Worm (Caenorhabditis elegans) whole organism, L1 larva: ENCODE data around the gene ZK643.6.

ENCODE experiments used
- C16A3.4 ChIP-seq: fragments of 150-350 bp; optimal IDR thresholded peaks from 2 replicates; lab custom pipeline; 2014; ENCODE audit warnings: missing biosample characterization, missing genetic modification characterization
- ama-1 ChIP-seq: fragments of 150-350 bp; optimal IDR thresholded peaks from 2 replicates; lab custom pipeline; 2014
- ceh-63 ChIP-seq: fragments of 200-800 bp; sonication (Bioruptor generic); optimal IDR thresholded peaks from 2 replicates; lab custom pipeline; 2018; ENCODE audit warnings: mild to moderate bottlenecking, missing genetic modification characterization, missing compliant biosample characterization
- efl-3 ChIP-seq: fragments of 200-800 bp; sonication (Bioruptor generic); optimal IDR thresholded peaks from 2 replicates; lab custom pipeline; 2018; ENCODE audit warnings: mild to moderate bottlenecking, missing genetic modification characterization, missing compliant biosample characterization
- ets-5 ChIP-seq: fragments of 200-800 bp; sonication (Bioruptor generic); IDR thresholded peaks from 2 replicates; pipeline ENCODE4 v1.3.6; 2022; ENCODE audit warnings: missing genetic modification characterization, missing compliant biosample characterization
- lin-35 ChIP-seq, 2 experiments: fragments of 150-350 bp; optimal IDR thresholded peaks; 2 replicates each; lab custom pipeline; 2014; ENCODE audit warnings: missing biosample characterization in 2 of 2, missing genetic modification characterization in 2 of 2, missing genetic modification reagents in 2 of 2
- mef-2 ChIP-seq: fragments of 150-350 bp; optimal IDR thresholded peaks from 2 replicates; lab custom pipeline; 2014; ENCODE audit warnings: missing biosample characterization, missing genetic modification characterization
- nhr-11 ChIP-seq: fragments of 150-350 bp; optimal IDR thresholded peaks from 2 replicates; lab custom pipeline; 2014; ENCODE audit warnings: missing biosample characterization, missing genetic modification characterization
- nhr-20 ChIP-seq: sonication (generic microtip); optimal IDR thresholded peaks from 2 replicates; lab custom pipeline; 2016; ENCODE audit warnings: mild to moderate bottlenecking, missing genetic modification characterization, missing compliant biosample characterization
- nhr-77 ChIP-seq: fragments of 150-350 bp; optimal IDR thresholded peaks from 2 replicates; lab custom pipeline; 2014; ENCODE audit warnings: missing biosample characterization, missing genetic modification characterization
- pqm-1 ChIP-seq: sonication (generic microtip); optimal IDR thresholded peaks from 3 replicates; lab custom pipeline; 2017; ENCODE audit warnings: missing biosample characterization, missing genetic modification characterization
- skn-1 ChIP-seq: fragments of 150-350 bp; optimal IDR thresholded peaks from 2 replicates; lab custom pipeline; 2014; ENCODE audit warnings: missing biosample characterization, missing genetic modification characterization
- unc-62 ChIP-seq: fragments of 150-350 bp; optimal IDR thresholded peaks from 2 replicates; lab custom pipeline; 2014; ENCODE audit warnings: missing biosample characterization, missing genetic modification reagents, missing genetic modification characterization
- ztf-4 ChIP-seq: fragments of 150-350 bp; optimal IDR thresholded peaks from 2 replicates; lab custom pipeline; 2014; ENCODE audit warnings: missing biosample characterization, missing genetic modification characterization

DNA sequence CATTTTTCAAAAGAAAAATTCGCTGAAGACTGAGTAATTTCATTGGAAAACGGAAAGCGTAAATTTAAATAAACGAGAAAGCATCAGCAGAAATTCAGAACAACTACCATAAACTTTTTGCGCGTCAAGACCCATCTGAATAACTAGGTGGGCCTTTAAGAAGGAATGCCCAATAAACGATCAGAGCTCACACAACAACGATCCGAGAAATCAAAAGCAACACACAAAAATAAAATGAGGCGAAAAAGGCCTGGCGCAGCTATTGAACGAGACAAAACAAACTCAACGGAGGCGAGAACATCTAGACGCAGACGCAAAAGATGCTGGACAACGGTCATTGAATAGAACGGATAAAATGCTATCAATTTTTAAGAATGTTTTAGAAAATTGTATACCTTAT lies 38.3 kb upstream of the ZK643.6 start:
- TF ChIP-seq ztf-4 (tag; lab: Kevin White, UChicago) = no peak
- TF ChIP-seq efl-3 (GFP tag; lab: Kevin White, UChicago) = no peak
- no peak for TF ChIP-seq unc-62 (GFP tag; lab: Kevin White, UChicago)
- TF ChIP-seq ets-5 (GFP tag; lab: Robert Waterston, UW) = no peak
- no peak for TF ChIP-seq nhr-11 (tag; lab: Kevin White, UChicago)
- no peak for TF ChIP-seq C16A3.4
- TF ChIP-seq lin-35 (GFP tag; optimal IDR thresholded peaks at IDR 0.05; lab: Kevin White, UChicago) = no peak
- TF ChIP-seq ceh-63 (GFP tag; lab: Kevin White, UChicago) = no peak
- TF ChIP-seq skn-1 (tag; lab: Kevin White, UChicago) = no peak
- no peak for TF ChIP-seq nhr-20 (tag; lab: Kevin White, UChicago)
- no peak for TF ChIP-seq pqm-1 (tag; lab: Kevin White, UChicago)
- no peak for TF ChIP-seq mef-2
- no peak for TF ChIP-seq nhr-77 (tag; lab: Kevin White, UChicago)
- no peak for TF ChIP-seq ama-1 (lab: Kevin White, UChicago)
